Fruit fly (Drosophila melanogaster) whole organism, pupa: ENCODE results near the gene CG14357.
A peak's percentile ranks its signal among the peaks of the same experiment; 100 is the strongest.

Experiments
- CG13204 ChIP-seq: fragments of 200-800 bp; sonication (Bioruptor generic); optimal IDR thresholded peaks from 2 replicates; lab custom pipeline; 2018; ENCODE audit warnings: missing biosample characterization, mild to moderate bottlenecking, missing genetic modification characterization, moderate library complexity
- CG32121 ChIP-seq: fragments of 200-800 bp; sonication (Bioruptor generic); IDR thresholded peaks from 2 replicates; pipeline ENCODE4 v1.3.6; 2022; ENCODE audit warnings: missing biosample characterization, missing genetic modification characterization
- CG8159 ChIP-seq: fragments of 200-800 bp; sonication (Bioruptor generic); optimal IDR thresholded peaks from 3 replicates; lab custom pipeline; 2018; ENCODE audit warnings: missing biosample characterization, mild to moderate bottlenecking, missing genetic modification characterization, moderate library complexity
- Ets98B ChIP-seq: fragments of 200-800 bp; sonication (Bioruptor generic); IDR thresholded peaks from 2 replicates; pipeline ENCODE4 v1.3.6; 2022; ENCODE audit warnings: missing biosample characterization, missing genetic modification characterization
- fd96Ca ChIP-seq: fragments of 200-800 bp; sonication (Bioruptor generic); IDR thresholded peaks from 3 replicates; pipeline ENCODE4 v1.3.6; 2022; ENCODE audit warnings: missing biosample characterization, missing genetic modification characterization

DNA sequence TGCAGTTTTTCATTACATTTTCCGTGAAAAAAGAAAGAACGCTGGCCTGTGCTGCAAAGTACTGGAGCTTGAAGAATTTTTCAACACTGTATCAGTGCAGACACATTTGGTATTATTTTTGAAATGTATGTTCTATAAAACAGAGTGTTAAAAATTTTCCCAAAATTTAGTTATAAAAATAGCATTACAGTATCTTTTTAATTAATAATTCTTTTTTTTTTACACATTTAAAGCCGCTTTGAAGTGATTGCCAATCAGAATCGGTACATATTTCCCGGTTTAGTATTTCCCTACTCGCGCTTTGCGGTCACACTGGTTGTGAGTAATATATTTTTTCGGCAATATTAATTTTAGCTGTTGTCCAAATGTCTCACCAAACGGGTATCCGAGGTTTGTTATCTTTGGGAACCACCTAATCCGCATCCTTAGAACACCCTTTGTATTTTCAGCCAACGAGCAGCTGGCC, 10.4 kb upstream of the CG14357 start, which contains the start of the genes Abi and twf:
- TF ChIP-seq CG32121 (GFP tag; lab: Robert Waterston, UW) (peak; percentile 30; the same call in 1 of the 2 replicates), fd96Ca (GFP tag; lab: Robert Waterston, UW) (no peak), CG8159 (tag; lab: Kevin White, UChicago) (peak; percentile 45), CG13204 (no peak), Ets98B (GFP tag; lab: Robert Waterston, UW) (peak; percentile 35; the same call in 1 of the 2 replicates)
